Worm (Caenorhabditis elegans): ENCODE measurements around the gene C06H5.11.
A peak's percentile ranks its signal among the peaks of the same experiment; 100 is the strongest.
"Not testable (repeated sequence)": the region's sequence is repeated elsewhere in the genome, so short reads cannot be mapped to it uniquely, and the experiment has no call there.

Gene C06H5.11

ce11 chrV:17905765-17906164 is 11.9 kb upstream of the C06H5.11 start:
- TF ChIP-seq T07F8.4 (tag; optimal IDR thresholded peaks at IDR 0.05): no peak
- no peak for TF ChIP-seq ZK185.1 (tag; optimal IDR thresholded peaks at IDR 0.05; ENCODE audit: poor library complexity, severe bottlenecking)
- TF ChIP-seq dpff-1 (tag; optimal IDR thresholded peaks at IDR 0.05): no peak

ce11 chrV:17903829-17904228 is 10.0 kb upstream of the C06H5.11 start, which contains the start of gene C06H5.14:
Gene C06H5.14 (plus strand): TSS chrV:17904129.
- TF ChIP-seq rpc-1 (optimal IDR thresholded peaks at IDR 0.05); rpc-1 (tag; optimal IDR thresholded peaks at IDR 0.05); T26A5.8 (tag; optimal IDR thresholded peaks at IDR 0.05); F39B2.1 (GFP tag; IDR thresholded peaks at IDR 0.05): not testable (repeated sequence)

- no peak for TF ChIP-seq lin-40 (tag; optimal IDR thresholded peaks at IDR 0.05)
- no peak for TF ChIP-seq hlh-26 (GFP tag; conservative IDR thresholded peaks at IDR 0.05)
- TF ChIP-seq cebp-2 (GFP tag; IDR thresholded peaks at IDR 0.05): no peak
These were observed 5.6 kb upstream of the C06H5.11 start, which contains the start of gene fbxa-157 for ce11 chrV:17899503-17899902. Gene fbxa-157 (plus strand): TSS chrV:17899803.

- not testable (repeated sequence) for TF ChIP-seq sea-2 (GFP tag; IDR thresholded peaks at IDR 0.05); ztf-22 (GFP tag; optimal IDR thresholded peaks at IDR 0.05); ccch-3 (GFP tag; optimal IDR thresholded peaks at IDR 0.05)
These were observed 3.8 kb upstream of the C06H5.11 start, which contains the start of gene C06H5.13 for ce11 chrV:17897646-17898045. Gene C06H5.13 (minus strand): TSS chrV:17897746.

- TF ChIP-seq nhr-80 (tag; optimal IDR thresholded peaks at IDR 0.05) (peak; percentile 1), ceh-58 (GFP tag; IDR thresholded peaks at IDR 0.05) (no peak)
These were observed 3.0 kb upstream of the C06H5.11 start, which contains the start of gene fbxa-156 for ce11 chrV:17896736-17897353. Gene fbxa-156 (minus strand): TSS chrV:17896786.

DNA sequence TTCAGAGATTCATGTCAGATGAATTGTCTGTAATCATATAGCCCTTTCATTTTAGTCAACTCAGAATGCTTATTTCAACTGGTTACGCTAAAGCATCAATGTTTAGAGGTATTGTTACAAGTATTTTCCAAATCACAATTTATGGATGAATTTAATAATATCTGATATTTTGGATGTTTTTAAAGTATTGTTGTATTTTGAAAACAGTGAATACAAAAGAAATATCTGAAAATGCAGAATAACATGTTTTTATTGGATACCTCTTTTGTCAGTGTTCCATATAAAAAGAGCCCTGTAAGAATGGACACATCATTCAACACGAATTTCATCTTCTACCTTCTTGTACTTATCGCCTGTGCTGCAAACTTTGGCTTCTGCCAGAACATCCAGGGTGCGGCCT is 626 bp upstream of the C06H5.11 start, which contains the start of gene C06H5.12:
Gene C06H5.12, plus strand, starts transcription at position 301 of the 400 bp plus-strand sequence.
- TF ChIP-seq rpc-1 (optimal IDR thresholded peaks at IDR 0.05); rpc-1 (tag; optimal IDR thresholded peaks at IDR 0.05); pha-4 (tag; optimal IDR thresholded peaks at IDR 0.05); gei-17 (GFP tag; optimal IDR thresholded peaks at IDR 0.05): not testable (repeated sequence)

- TF ChIP-seq F10E7.11 (tag; optimal IDR thresholded peaks at IDR 0.05) (no peak), F33H1.4 (GFP tag; IDR thresholded peaks at IDR 0.05) (no peak), F49E8.2 (tag; optimal IDR thresholded peaks at IDR 0.05; ENCODE audit: insufficient read depth) (no peak), nhr-179 (tag; optimal IDR thresholded peaks at IDR 0.05) (no peak), mel-28 (tag; optimal IDR thresholded peaks at IDR 0.05; ENCODE audit: borderline replicate concordance) (no peak), nhr-80 (tag; optimal IDR thresholded peaks at IDR 0.05) (peak; percentile 50), ceh-27 (GFP tag; optimal IDR thresholded peaks at IDR 0.05) (no peak), rcor-1 (GFP tag; IDR thresholded peaks at IDR 0.05) (no peak)
These were observed 2.5 kb downstream of the C06H5.11 start for ce11 chrV:17891317-17891716.

DNA sequence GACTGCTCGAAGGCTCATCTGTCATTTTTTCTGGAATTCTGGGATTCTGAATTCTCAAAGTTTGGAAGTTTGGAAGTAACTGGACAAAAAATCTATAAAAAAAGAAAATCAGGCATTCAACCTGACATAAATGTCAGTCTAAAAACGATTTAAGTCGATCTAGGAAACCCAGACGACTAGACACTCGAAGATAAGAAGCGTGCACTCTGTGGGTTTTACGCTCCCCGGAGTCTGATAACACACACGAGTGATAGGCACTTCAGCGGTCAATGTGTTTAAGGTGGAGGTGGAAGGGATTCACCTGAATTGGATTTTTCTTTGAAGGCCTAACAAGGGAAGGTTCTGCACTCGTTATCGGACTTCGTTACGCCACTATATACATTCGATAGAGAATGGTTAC is 4.9 kb downstream of the C06H5.11 start, which contains the start of gene C06H5.6:
Gene C06H5.6, minus strand, starts transcription at position 46 of the 400 bp plus-strand sequence.
- TF ChIP-seq dox-1 (GFP tag; IDR thresholded peaks at IDR 0.05): 0 out of 2 replicates have a peak, but pooled peaks have one; percentile 41
- no peak for TF ChIP-seq unc-62 (GFP tag; optimal IDR thresholded peaks at IDR 0.05)
- TF ChIP-seq F23B12.7 (tag; optimal IDR thresholded peaks at IDR 0.05; ENCODE audit: insufficient read depth): no peak
- TF ChIP-seq nhr-80 (tag; optimal IDR thresholded peaks at IDR 0.05): peak; percentile 64
- no peak for TF ChIP-seq rcor-1 (GFP tag; IDR thresholded peaks at IDR 0.05)
- no peak for TF ChIP-seq cebp-2 (GFP tag; IDR thresholded peaks at IDR 0.05)

All from whole organism, young adult.